Worm (Caenorhabditis elegans) whole organism, L1 larva: ENCODE results near the gene spe-45.

Experiments
- aly-2 ChIP-seq: fragments of 150-350 bp; optimal IDR thresholded peaks from 2 replicates; lab custom pipeline; 2014; ENCODE audit warnings: missing biosample characterization, missing genetic modification characterization
- ceh-82 ChIP-seq, 3 experiments: fragments of 150-350 bp in 1 of 3; sonication (generic microtip) in 2 of 3; optimal IDR thresholded peaks; 2 replicates each; lab custom pipeline; 2014 to 2017; ENCODE audit warnings: missing biosample characterization in 3 of 3, missing genetic modification characterization in 3 of 3
- fkh-8 ChIP-seq: sonication (generic microtip); optimal IDR thresholded peaks from 2 replicates; lab custom pipeline; 2016; ENCODE audit warnings: mild to moderate bottlenecking, missing genetic modification characterization, missing compliant biosample characterization
- irx-1 ChIP-seq: sonication (generic microtip); optimal IDR thresholded peaks from 2 replicates; lab custom pipeline; 2016; ENCODE audit warnings: missing genetic modification characterization, missing compliant biosample characterization
- nhr-77 ChIP-seq: fragments of 150-350 bp; optimal IDR thresholded peaks from 2 replicates; lab custom pipeline; 2014; ENCODE audit warnings: missing biosample characterization, missing genetic modification characterization
- ztf-4 ChIP-seq: fragments of 150-350 bp; optimal IDR thresholded peaks from 2 replicates; lab custom pipeline; 2014; ENCODE audit warnings: missing biosample characterization, missing genetic modification characterization

DNA sequence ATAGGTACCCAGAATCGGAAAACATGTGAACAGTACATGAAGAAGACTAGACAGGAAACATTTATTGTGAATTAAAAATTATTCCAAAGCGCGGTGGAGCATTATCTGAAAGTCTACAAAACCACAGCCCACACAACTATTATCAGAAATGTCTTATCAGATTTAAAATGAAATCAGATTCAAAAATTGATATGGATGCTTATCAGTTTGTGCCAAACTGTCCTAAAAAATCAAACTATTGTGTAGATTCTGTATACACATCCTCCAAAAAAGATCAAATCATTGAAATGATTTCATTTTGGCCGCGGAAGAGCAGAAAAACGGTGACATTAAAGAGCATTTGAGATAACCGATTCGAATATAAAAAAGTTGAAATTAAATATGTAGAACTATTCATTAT lies 45.5 kb upstream of the spe-45 start, which contains the start of gene irg-4:
- no peak for TF ChIP-seq fkh-8 (tag; lab: Kevin White, UChicago)
- no peak for TF ChIP-seq irx-1 (tag; lab: Kevin White, UChicago)
- TF ChIP-seq aly-2 = no peak
- TF ChIP-seq ceh-82 (tag; optimal IDR thresholded peaks at IDR 0.05; lab: Kevin White, UChicago) = no peak
- no peak for TF ChIP-seq ztf-4 (tag; lab: Kevin White, UChicago)
- no peak for TF ChIP-seq nhr-77 (tag; lab: Kevin White, UChicago)
